Fruit fly (Drosophila melanogaster) whole organism, embryonic: ENCODE results near the gene Rgl.

ENCODE experiments used
- Bdp1 ChIP-seq: fragments of 200-800 bp; sonication (Bioruptor generic); optimal IDR thresholded peaks from 3 replicates; lab custom pipeline; 2016; ENCODE audit warnings: missing biosample characterization, missing genetic modification characterization
- CG10209 ChIP-seq: fragments of 200-800 bp; sonication (Bioruptor generic); optimal IDR thresholded peaks from 3 replicates; lab custom pipeline; 2017; ENCODE audit warnings: missing biosample characterization, mild to moderate bottlenecking, missing genetic modification characterization, missing genetic modification reagents
- CG1024 ChIP-seq: fragments of 200-800 bp; sonication (Bioruptor generic); IDR thresholded peaks from 2 replicates; pipeline ENCODE4 v1.3.6; 2022; ENCODE audit warnings: missing biosample characterization, missing genetic modification characterization
- CG10274 ChIP-seq: fragments of 200-800 bp; sonication (Bioruptor generic); optimal IDR thresholded peaks from 3 replicates; lab custom pipeline; 2017; ENCODE audit warnings: missing biosample characterization, mild to moderate bottlenecking, missing genetic modification characterization
- CG10366 ChIP-seq: fragments of 200-800 bp; sonication (Bioruptor generic); IDR thresholded peaks from 2 replicates; pipeline ENCODE4 v1.3.6; 2022; ENCODE audit warnings: missing biosample characterization, missing genetic modification characterization
- CG12104 ChIP-seq: fragments of 200-800 bp; sonication (Bioruptor generic); optimal IDR thresholded peaks from 3 replicates; lab custom pipeline; 2016; ENCODE audit warnings: missing biosample characterization, missing genetic modification characterization
- CG12391 ChIP-seq: fragments of 200-800 bp; sonication (Bioruptor generic); optimal IDR thresholded peaks from 3 replicates; lab custom pipeline; 2018; ENCODE audit warnings: missing biosample characterization, mild to moderate bottlenecking, missing genetic modification characterization, moderate library complexity
- CG13424 ChIP-seq: fragments of 200-800 bp; sonication (Bioruptor generic); optimal IDR thresholded peaks from 2 replicates; lab custom pipeline; 2019; ENCODE audit warnings: missing biosample characterization, mild to moderate bottlenecking, missing genetic modification characterization, moderate library complexity
- CG14965 ChIP-seq: fragments of 200-800 bp; sonication (Bioruptor generic); optimal IDR thresholded peaks from 2 replicates; lab custom pipeline; 2016; ENCODE audit warnings: missing biosample characterization, missing genetic modification characterization, borderline replicate concordance
- CG2120 ChIP-seq: fragments of 200-800 bp; sonication (Bioruptor generic); optimal IDR thresholded peaks from 3 replicates; lab custom pipeline; 2016; ENCODE audit warnings: missing biosample characterization, missing genetic modification characterization
- CG31388 ChIP-seq: fragments of 200-800 bp; sonication (Bioruptor generic); optimal IDR thresholded peaks from 2 replicates; lab custom pipeline; 2016; ENCODE audit warnings: missing biosample characterization, missing genetic modification characterization
- CG4328 ChIP-seq: fragments of 200-800 bp; sonication (Bioruptor generic); optimal IDR thresholded peaks from 3 replicates; lab custom pipeline; 2017; ENCODE audit warnings: missing biosample characterization, missing genetic modification reagents, missing genetic modification characterization
- CG4424 ChIP-seq: fragments of 200-800 bp; sonication (Bioruptor generic); optimal IDR thresholded peaks from 3 replicates; lab custom pipeline; 2016; ENCODE audit warnings: missing biosample characterization, missing genetic modification characterization
- CG4617 ChIP-seq: fragments of 200-800 bp; sonication (Bioruptor generic); optimal IDR thresholded peaks from 3 replicates; lab custom pipeline; 2016; ENCODE audit warnings: missing biosample characterization, missing genetic modification characterization, borderline replicate concordance
- CG4730 ChIP-seq: fragments of 200-800 bp; sonication (Bioruptor generic); IDR thresholded peaks from 2 replicates; pipeline ENCODE4 v1.3.6; 2022; ENCODE audit warnings: missing biosample characterization, missing genetic modification characterization
- CG6175 ChIP-seq: fragments of 200-800 bp; sonication (Bioruptor generic); IDR thresholded peaks from 3 replicates; pipeline ENCODE4 v1.3.6; 2022; ENCODE audit warnings: missing biosample characterization, missing genetic modification characterization
- CG6765 ChIP-seq: fragments of 200-800 bp; sonication (Bioruptor generic); optimal IDR thresholded peaks from 3 replicates; lab custom pipeline; 2017; ENCODE audit warnings: missing biosample characterization, mild to moderate bottlenecking, missing genetic modification characterization
- CG7556 ChIP-seq: fragments of 200-800 bp; sonication (Bioruptor generic); optimal IDR thresholded peaks from 2 replicates; lab custom pipeline; 2017; ENCODE audit warnings: missing biosample characterization, mild to moderate bottlenecking, missing genetic modification characterization
- CG8359 ChIP-seq: fragments of 200-800 bp; sonication (Bioruptor generic); optimal IDR thresholded peaks from 2 replicates; lab custom pipeline; 2017; ENCODE audit warnings: missing biosample characterization, mild to moderate bottlenecking, missing genetic modification characterization, borderline replicate concordance
- CG8765 ChIP-seq: fragments of 200-800 bp; sonication (Bioruptor generic); IDR thresholded peaks from 2 replicates; pipeline ENCODE4 v1.3.6; 2022; ENCODE audit warnings: missing biosample characterization, missing genetic modification characterization
- CG9817 ChIP-seq: fragments of 200-800 bp; sonication (Bioruptor generic); optimal IDR thresholded peaks from 2 replicates; lab custom pipeline; 2018; ENCODE audit warnings: missing biosample characterization, mild to moderate bottlenecking, missing genetic modification characterization, moderate library complexity
- CkIIα-i1 ChIP-seq: fragments of 200-800 bp; sonication (Bioruptor generic); IDR thresholded peaks from 2 replicates; pipeline ENCODE4 v1.3.6; 2022; ENCODE audit warnings: missing biosample characterization, missing genetic modification characterization
- Hand ChIP-seq: fragments of 200-800 bp; sonication (Bioruptor generic); optimal IDR thresholded peaks from 2 replicates; lab custom pipeline; 2017; ENCODE audit warnings: mild to moderate bottlenecking, missing biosample characterization, missing genetic modification reagents, missing genetic modification characterization
- NC2α ChIP-seq: fragments of 200-800 bp; sonication (Bioruptor generic); optimal IDR thresholded peaks from 2 replicates; lab custom pipeline; 2016; ENCODE audit warnings: missing biosample characterization, missing genetic modification characterization
- Nf-YC ChIP-seq: fragments of 200-800 bp; optimal IDR thresholded peaks from 3 replicates; lab custom pipeline; 2019; ENCODE audit warnings: missing biosample characterization, mild to moderate bottlenecking, missing genetic modification characterization, moderate library complexity
- Six4 ChIP-seq: fragments of 200-800 bp; sonication (Bioruptor generic); optimal IDR thresholded peaks from 2 replicates; lab custom pipeline; 2016; ENCODE audit warnings: missing biosample characterization, missing genetic modification characterization
- Sox100B ChIP-seq: fragments of 200-800 bp; sonication (Bioruptor generic); optimal IDR thresholded peaks from 3 replicates; lab custom pipeline; 2018; ENCODE audit warnings: missing biosample characterization, mild to moderate bottlenecking, missing genetic modification characterization
- Sry-δ ChIP-seq: fragments of 200-800 bp; sonication (Bioruptor generic); optimal IDR thresholded peaks from 2 replicates; lab custom pipeline; 2016; ENCODE audit warnings: missing biosample characterization, missing genetic modification characterization
- cg ChIP-seq: fragments of 200-800 bp; sonication (Bioruptor generic); optimal IDR thresholded peaks from 3 replicates; lab custom pipeline; 2019; ENCODE audit warnings: missing biosample characterization, mild to moderate bottlenecking, missing genetic modification characterization, moderate library complexity
- crc ChIP-seq: fragments of 200-800 bp; sonication (Bioruptor generic); optimal IDR thresholded peaks from 2 replicates; lab custom pipeline; 2016; ENCODE audit warnings: missing biosample characterization, missing genetic modification characterization
- crol ChIP-seq: fragments of 200-800 bp; sonication (Bioruptor generic); IDR thresholded peaks from 2 replicates; pipeline ENCODE4 v1.3.6; 2022; ENCODE audit warnings: missing biosample characterization, missing genetic modification characterization
- dpn ChIP-seq, 2 experiments: fragments of 200-800 bp; sonication (Bioruptor generic); optimal IDR thresholded peaks; 3 replicates each; lab custom pipeline; 2016; ENCODE audit warnings: missing biosample characterization in 2 of 2, missing genetic modification characterization in 2 of 2
- gce ChIP-seq: fragments of 200-800 bp; sonication (Bioruptor generic); IDR thresholded peaks from 3 replicates; pipeline ENCODE4 v1.3.6; 2022; ENCODE audit warnings: missing biosample characterization, missing genetic modification characterization
- gsb-n ChIP-seq: fragments of 200-800 bp; sonication (Bioruptor generic); optimal IDR thresholded peaks from 3 replicates; lab custom pipeline; 2018; ENCODE audit warnings: missing biosample characterization, mild to moderate bottlenecking, missing genetic modification characterization
- hb ChIP-seq: fragments of 200-800 bp; sonication (Bioruptor generic); IDR thresholded peaks from 3 replicates; pipeline ENCODE4 v1.3.6; 2022; ENCODE audit warnings: missing biosample characterization, missing genetic modification characterization; ENCODE audit not compliant: partially characterized antibody
- her ChIP-seq: fragments of 200-800 bp; sonication (Bioruptor generic); optimal IDR thresholded peaks from 2 replicates; lab custom pipeline; 2016; ENCODE audit warnings: missing biosample characterization, missing genetic modification characterization
- jumu ChIP-seq: fragments of 200-800 bp; sonication (Bioruptor generic); optimal IDR thresholded peaks from 3 replicates; lab custom pipeline; 2016; ENCODE audit warnings: missing biosample characterization, missing genetic modification characterization
- kni ChIP-seq: fragments of 200-800 bp; sonication (Bioruptor generic); optimal IDR thresholded peaks from 3 replicates; lab custom pipeline; 2017; ENCODE audit warnings: mild to moderate bottlenecking, missing biosample characterization, missing genetic modification reagents, missing genetic modification characterization
- knrl ChIP-seq: fragments of 200-800 bp; sonication (Bioruptor generic); IDR thresholded peaks from 3 replicates; pipeline ENCODE4 v1.3.6; 2022; ENCODE audit warnings: missing biosample characterization, missing genetic modification characterization; ENCODE audit not compliant: partially characterized antibody
- lilli ChIP-seq: fragments of 200-800 bp; sonication (Bioruptor generic); optimal IDR thresholded peaks from 3 replicates; lab custom pipeline; 2016; ENCODE audit warnings: missing biosample characterization, missing genetic modification characterization
- nom ChIP-seq: fragments of 200-800 bp; sonication (Bioruptor generic); optimal IDR thresholded peaks from 2 replicates; lab custom pipeline; 2017; ENCODE audit warnings: missing biosample characterization, missing genetic modification characterization, mild to moderate bottlenecking, moderate library complexity, missing genetic modification reagents
- sc ChIP-seq, 3 experiments: fragments of >200 bp in 2 of 3; fragments of 200-800 bp in 1 of 3; sonication (Bioruptor generic) in 1 of 3; optimal IDR thresholded peaks; 2 replicates in 2 of 3; 3 replicates in 1 of 3; lab custom pipeline; 2017; ENCODE audit warnings: mild to moderate bottlenecking in 1 of 3, missing biosample characterization in 1 of 3, missing genetic modification characterization in 1 of 3, missing genetic modification reagents in 1 of 3
- seq ChIP-seq: fragments of 200-800 bp; sonication (Bioruptor generic); IDR thresholded peaks from 2 replicates; pipeline ENCODE4 v1.3.6; 2022; ENCODE audit warnings: missing biosample characterization, missing genetic modification characterization
- tll ChIP-seq, 2 experiments: fragments of 200-800 bp in 1 of 2; fragments of >200 bp in 1 of 2; sonication (Bioruptor generic) in 1 of 2; optimal IDR thresholded peaks; 2 replicates each; lab custom pipeline; 2017 to 2019; ENCODE audit warnings: missing biosample characterization in 2 of 2, missing genetic modification characterization in 2 of 2, mild to moderate bottlenecking in 1 of 2, moderate library complexity in 1 of 2
- vnd ChIP-seq: fragments of 200-800 bp; sonication (Bioruptor generic); IDR thresholded peaks from 3 replicates; pipeline ENCODE4 v1.3.6; 2022; ENCODE audit warnings: missing biosample characterization, missing genetic modification characterization; ENCODE audit not compliant: partially characterized antibody
- wek ChIP-seq: fragments of 200-800 bp; sonication (Bioruptor generic); optimal IDR thresholded peaks from 3 replicates; lab custom pipeline; 2018; ENCODE audit warnings: missing biosample characterization, mild to moderate bottlenecking, missing genetic modification characterization, moderate library complexity
- yki ChIP-seq: fragments of >200 bp; optimal IDR thresholded peaks from 3 replicates; lab custom pipeline; 2018
- zen2 ChIP-seq: fragments of 200-800 bp; sonication (Bioruptor generic); IDR thresholded peaks from 3 replicates; pipeline ENCODE4 v1.3.6; 2022; ENCODE audit warnings: missing biosample characterization, missing genetic modification characterization; ENCODE audit not compliant: partially characterized antibody
- zf30C ChIP-seq: fragments of 200-800 bp; sonication (Bioruptor generic); optimal IDR thresholded peaks from 3 replicates; lab custom pipeline; 2018; ENCODE audit warnings: missing biosample characterization, mild to moderate bottlenecking, missing genetic modification characterization

Rgl gene

DNA sequence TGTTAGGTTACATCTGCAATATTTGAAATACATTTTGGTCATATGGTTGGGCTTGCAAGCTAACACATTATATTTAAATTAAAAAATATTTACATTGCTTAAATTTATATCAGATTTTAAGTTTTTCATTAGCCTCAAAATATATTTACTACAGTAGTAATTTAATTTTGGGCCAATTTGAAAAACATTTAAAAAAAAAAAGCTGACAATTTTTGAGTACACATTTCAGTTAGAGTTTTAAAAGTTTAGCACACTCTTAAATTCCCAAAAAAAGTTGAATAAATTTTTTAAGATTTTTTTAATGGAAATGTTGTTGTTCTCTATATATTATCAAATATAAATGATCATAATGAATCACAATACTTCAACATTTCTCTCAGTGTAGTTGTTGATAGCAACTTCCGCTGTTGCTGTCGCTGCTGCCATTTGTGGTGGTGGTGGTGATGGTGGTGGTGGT is 32.1 kb upstream of the Rgl start (continued):
- TF ChIP-seq CG4730: 0 out of 2 replicates have a peak, but pooled peaks have one; percentile 25
- TF ChIP-seq CG12104 (GFP tag; lab: Kevin White, UChicago): peak; percentile 77
- TF ChIP-seq CG6765 (GFP tag; lab: Kevin White, UChicago): no peak
- TF ChIP-seq Hand (GFP tag; lab: Kevin White, UChicago): no peak
- TF ChIP-seq CG7556 (GFP tag; lab: Kevin White, UChicago): peak; percentile 89
- peak; percentile 71 for TF ChIP-seq CG13424 (tag; lab: Kevin White, UChicago)
- TF ChIP-seq Sox100B: peak; percentile 92
- no peak for TF ChIP-seq Nf-YC (tag; lab: Kevin White, UChicago)
- TF ChIP-seq Six4 (GFP tag; lab: Kevin White, UChicago): peak; percentile 59
- TF ChIP-seq CG10366 (GFP tag; lab: Robert Waterston, UW): peak; percentile 51
- TF ChIP-seq vnd: no peak
- TF ChIP-seq CkIIα-i1: no peak
- TF ChIP-seq CG10274 (GFP tag; lab: Kevin White, UChicago): peak; percentile 1
- peak; percentile 73 for TF ChIP-seq gsb-n (tag; lab: Kevin White, UChicago)
- no peak for TF ChIP-seq jumu (GFP tag; lab: Kevin White, UChicago)
- TF ChIP-seq CG4424 (GFP tag; lab: Kevin White, UChicago): peak; percentile 87
- TF ChIP-seq wek (GFP tag; lab: Kevin White, UChicago): no peak
- TF ChIP-seq yki (lab: Kevin White, UChicago): no peak
- no peak for TF ChIP-seq CG6175 (GFP tag; lab: Robert Waterston, UW)
- TF ChIP-seq CG8359 (GFP tag; lab: Kevin White, UChicago): peak; percentile 39
- no peak for TF ChIP-seq crc
- TF ChIP-seq CG12391: peak; percentile 82
- no peak for TF ChIP-seq crol (GFP tag; lab: Robert Waterston, UW)
- no peak for TF ChIP-seq nom (GFP tag; lab: Kevin White, UChicago)
- peak; percentile 75 for TF ChIP-seq CG10209 (GFP tag; lab: Kevin White, UChicago)
- TF ChIP-seq CG4328: peak; percentile 44
- no peak for TF ChIP-seq Sry-δ (GFP tag; lab: Kevin White, UChicago)
- no peak for TF ChIP-seq hb
- no peak for TF ChIP-seq kni (GFP tag; lab: Kevin White, UChicago)
- TF ChIP-seq lilli (GFP tag; lab: Kevin White, UChicago): peak; percentile 4
- TF ChIP-seq sc (optimal IDR thresholded peaks at IDR 0.05; lab: Kevin White, UChicago): no peak
- peak; percentile 73 for TF ChIP-seq sc (GFP tag; optimal IDR thresholded peaks at IDR 0.05; lab: Kevin White, UChicago)
- no peak for TF ChIP-seq Bdp1 (GFP tag; lab: Kevin White, UChicago)
- TF ChIP-seq seq: peak; percentile 41; the same call in 1 of the 2 replicates
- peak; percentile 18 for TF ChIP-seq NC2α (GFP tag; lab: Kevin White, UChicago)
- TF ChIP-seq CG4617 (GFP tag; lab: Kevin White, UChicago): peak; percentile 10
- no peak for TF ChIP-seq cg (GFP tag; lab: Kevin White, UChicago)
- no peak for TF ChIP-seq her (GFP tag; lab: Kevin White, UChicago)
- TF ChIP-seq CG1024 (GFP tag; lab: Robert Waterston, UW): no peak
- TF ChIP-seq CG2120 (GFP tag; lab: Kevin White, UChicago): peak; percentile 37
- no peak for TF ChIP-seq knrl
- no peak for TF ChIP-seq gce (GFP tag; lab: Robert Waterston, UW)
- peak; percentile 60 for TF ChIP-seq CG31388 (GFP tag; lab: Kevin White, UChicago)
- TF ChIP-seq CG14965 (GFP tag; lab: Kevin White, UChicago): no peak
- TF ChIP-seq CG8765 (GFP tag; lab: Robert Waterston, UW): peak; percentile 24; the same call in 1 of the 2 replicates
- TF ChIP-seq dpn (GFP tag; optimal IDR thresholded peaks at IDR 0.05; lab: Kevin White, UChicago): peak in 1 of 2 experiments; percentile 46
- TF ChIP-seq zen2 (GFP tag; lab: Robert Waterston, UW): no peak
- peak; percentile 29 for TF ChIP-seq CG9817 (tag; lab: Kevin White, UChicago)
- TF ChIP-seq tll (GFP tag; optimal IDR thresholded peaks at IDR 0.05; lab: Kevin White, UChicago): no peak
- TF ChIP-seq zf30C (GFP tag; lab: Kevin White, UChicago): peak; percentile 44
